Worm (Caenorhabditis elegans) whole organism, L2 larva: ENCODE results near the gene ani-1.

Source experiments
- Y55F3AM.14 ChIP-seq: fragments of 200-800 bp; sonication (Bioruptor generic); optimal IDR thresholded peaks from 2 replicates; lab custom pipeline; 2018; ENCODE audit warnings: mild to moderate bottlenecking, missing genetic modification characterization, missing compliant biosample characterization
- ama-1 ChIP-seq: fragments of 150-350 bp; optimal IDR thresholded peaks from 2 replicates; lab custom pipeline; 2018; ENCODE audit warnings: inconsistent platforms
- blmp-1 ChIP-seq: sonication (generic microtip); optimal IDR thresholded peaks from 2 replicates; lab custom pipeline; 2017; ENCODE audit warnings: missing genetic modification characterization, mild to moderate bottlenecking, missing compliant biosample characterization, antibody characterized with exemption, moderate library complexity; ENCODE audit not compliant: insufficient read depth
- ceh-82 ChIP-seq: fragments of 150-350 bp; optimal IDR thresholded peaks from 2 replicates; lab custom pipeline; 2014; ENCODE audit warnings: missing biosample characterization, missing genetic modification characterization
- dmd-4 ChIP-seq: sonication (generic microtip); optimal IDR thresholded peaks from 2 replicates; lab custom pipeline; 2017; ENCODE audit warnings: missing biosample characterization, missing genetic modification characterization
- elt-1 ChIP-seq: fragments of 150-350 bp; optimal IDR thresholded peaks from 2 replicates; lab custom pipeline; 2014; ENCODE audit warnings: missing biosample characterization, missing genetic modification characterization
- nhr-23 ChIP-seq: fragments of 150-350 bp; optimal IDR thresholded peaks from 2 replicates; lab custom pipeline; 2014; ENCODE audit warnings: missing biosample characterization, missing genetic modification reagents, missing genetic modification characterization
- nhr-237 ChIP-seq: fragments of 150-350 bp; optimal IDR thresholded peaks from 2 replicates; lab custom pipeline; 2014; ENCODE audit warnings: missing biosample characterization, missing genetic modification characterization
- nhr-6 ChIP-seq: fragments of 150-350 bp; optimal IDR thresholded peaks from 2 replicates; lab custom pipeline; 2014; ENCODE audit warnings: missing biosample characterization, missing genetic modification characterization
- nhr-77 ChIP-seq: fragments of 150-350 bp; optimal IDR thresholded peaks from 2 replicates; lab custom pipeline; 2014; ENCODE audit warnings: missing biosample characterization, missing genetic modification characterization
- peb-1 ChIP-seq: fragments of 150-350 bp; optimal IDR thresholded peaks from 2 replicates; lab custom pipeline; 2014; ENCODE audit warnings: missing biosample characterization, missing genetic modification characterization
- sem-4 ChIP-seq: fragments of 150-350 bp; optimal IDR thresholded peaks from 2 replicates; lab custom pipeline; 2014; ENCODE audit warnings: missing biosample characterization, missing genetic modification reagents, missing genetic modification characterization
- unc-39 ChIP-seq: fragments of 150-350 bp; optimal IDR thresholded peaks from 2 replicates; lab custom pipeline; 2014; ENCODE audit warnings: missing biosample characterization, missing genetic modification characterization
- zag-1 ChIP-seq: fragments of 150-350 bp; optimal IDR thresholded peaks from 2 replicates; lab custom pipeline; 2014; ENCODE audit warnings: missing biosample characterization, missing genetic modification characterization

ce11 chrIII:12426558-12426957, 26.6 kb downstream of the ani-1 start, which contains the start of gene pie-1:
- TF ChIP-seq sem-4 (tag; lab: Kevin White, UChicago) (no peak), unc-39 (no peak), nhr-6 (tag; lab: Kevin White, UChicago) (no peak), nhr-77 (tag; lab: Kevin White, UChicago) (no peak), zag-1 (tag; lab: Kevin White, UChicago) (no peak), nhr-237 (tag; lab: Kevin White, UChicago) (no peak), ceh-82 (tag; lab: Kevin White, UChicago) (no peak), nhr-23 (no peak), dmd-4 (tag; lab: Kevin White, UChicago) (no peak), Y55F3AM.14 (GFP tag; lab: Kevin White, UChicago) (no peak), peb-1 (tag; lab: Kevin White, UChicago) (no peak), elt-1 (tag; lab: Kevin White, UChicago) (no peak), blmp-1 (tag; lab: Kevin White, UChicago) (no peak), ama-1 (lab: Kevin White, UChicago) (no peak)
